Worm (Caenorhabditis elegans): Measurements from ENCODE around the gene W05H7.1.

- TF ChIP-seq nhr-90 (tag; optimal IDR thresholded peaks at IDR 0.05) (no peak), snpc-1.3 (tag; optimal IDR thresholded peaks at IDR 0.05; ENCODE audit: insufficient read depth) (no peak), madf-6 (GFP tag; IDR thresholded peaks at IDR 0.05) (no peak), ceh-40 (GFP tag; IDR thresholded peaks at IDR 0.05) (no peak), sea-2 (GFP tag; IDR thresholded peaks at IDR 0.05) (no peak), ama-1 (optimal IDR thresholded peaks at IDR 0.05) (no peak), ama-1 (GFP tag; optimal IDR thresholded peaks at IDR 0.05) (no peak)
Observed at ce11 chrX:1443556-1444243, 6.9 kb upstream of the W05H7.1 start.

Data from whole organism, young adult.